Fruit fly (Drosophila melanogaster): ENCODE measurements around the gene CG15140.

The CG15140 gene

dm6 chr2L:17268088-17268755 is 17.8 kb upstream of the CG15140 start:
- TF ChIP-seq CG5204 (GFP tag; optimal IDR thresholded peaks at IDR 0.05) (no peak), CG7045 (GFP tag; optimal IDR thresholded peaks at IDR 0.05) (no peak), CG33017 (tag; optimal IDR thresholded peaks at IDR 0.05) (no peak), toe (GFP tag; optimal IDR thresholded peaks at IDR 0.05) (no peak), bab1 (GFP tag; optimal IDR thresholded peaks at IDR 0.05) (no peak), Crg-1 (GFP tag; optimal IDR thresholded peaks at IDR 0.05) (no peak), cic (GFP tag; optimal IDR thresholded peaks at IDR 0.05) (no peak), CG7101 (tag; optimal IDR thresholded peaks at IDR 0.05) (no peak), ovo (GFP tag; optimal IDR thresholded peaks at IDR 0.05) (no peak)

dm6 chr2L:17269740-17270139 is 16.3 kb upstream of the CG15140 start:
- no peak for TF ChIP-seq CG11617 (GFP tag; optimal IDR thresholded peaks at IDR 0.05)
- TF ChIP-seq cnc (optimal IDR thresholded peaks at IDR 0.05) = no peak
- TF ChIP-seq CG14711 (tag; optimal IDR thresholded peaks at IDR 0.05) = no peak
- no peak for TF ChIP-seq bab1 (GFP tag; optimal IDR thresholded peaks at IDR 0.05)
- TF ChIP-seq CG5204 (GFP tag; optimal IDR thresholded peaks at IDR 0.05) = no peak

- TF ChIP-seq bab1 (GFP tag; optimal IDR thresholded peaks at IDR 0.05) (no peak), kay (GFP tag; ENCODE audit: borderline replicate concordance) (no peak), CG7101 (tag; optimal IDR thresholded peaks at IDR 0.05) (no peak), pad (GFP tag; optimal IDR thresholded peaks at IDR 0.05) (no peak), tj (GFP tag; optimal IDR thresholded peaks at IDR 0.05) (no peak), CG11617 (GFP tag; optimal IDR thresholded peaks at IDR 0.05) (no peak), CG33017 (tag; optimal IDR thresholded peaks at IDR 0.05) (no peak), Hr96 (GFP tag; optimal IDR thresholded peaks at IDR 0.05) (no peak), cic (GFP tag; optimal IDR thresholded peaks at IDR 0.05) (no peak), ovo (GFP tag; optimal IDR thresholded peaks at IDR 0.05) (no peak), CG1620 (GFP tag; optimal IDR thresholded peaks at IDR 0.05) (no peak), Crg-1 (GFP tag; optimal IDR thresholded peaks at IDR 0.05) (no peak), Mnt (GFP tag; optimal IDR thresholded peaks at IDR 0.05) (no peak), toe (GFP tag; optimal IDR thresholded peaks at IDR 0.05) (no peak), CG14711 (tag; optimal IDR thresholded peaks at IDR 0.05) (no peak), CG12768 (GFP tag; optimal IDR thresholded peaks at IDR 0.05) (no peak)
Measured at dm6 chr2L:17292102-17292501, 6.1 kb downstream of the CG15140 start, which contains the start of gene CG6380. Gene CG6380 (minus strand): TSS chr2L:17292202.

- TF ChIP-seq ovo (GFP tag; optimal IDR thresholded peaks at IDR 0.05) (no peak), CG14711 (tag; optimal IDR thresholded peaks at IDR 0.05) (no peak), cnc (optimal IDR thresholded peaks at IDR 0.05) (no peak), CG1620 (GFP tag; optimal IDR thresholded peaks at IDR 0.05) (no peak), CG33017 (tag; optimal IDR thresholded peaks at IDR 0.05) (no peak), cic (GFP tag; optimal IDR thresholded peaks at IDR 0.05) (no peak)
Measured at dm6 chr2L:17311720-17312119, 25.7 kb downstream of the CG15140 start, which contains the start of gene CG34170. Gene CG34170 (minus strand): TSS chr2L:17311820.

- TF ChIP-seq cnc (optimal IDR thresholded peaks at IDR 0.05) = no peak
- no peak for TF ChIP-seq CG1620 (GFP tag; optimal IDR thresholded peaks at IDR 0.05)
- TF ChIP-seq Mnt (GFP tag; optimal IDR thresholded peaks at IDR 0.05) = no peak
- no peak for TF ChIP-seq CG11617 (GFP tag; optimal IDR thresholded peaks at IDR 0.05)
- no peak for TF ChIP-seq kay (GFP tag; ENCODE audit: borderline replicate concordance)
- no peak for TF ChIP-seq ovo (GFP tag; optimal IDR thresholded peaks at IDR 0.05)
- no peak for TF ChIP-seq CG33017 (tag; optimal IDR thresholded peaks at IDR 0.05)
Measured at dm6 chr2L:17320612-17321011, 34.6 kb downstream of the CG15140 start, which contains the start of gene CG45691. Gene CG45691 (minus strand): TSS chr2L:17320712.
